Fruit fly (Drosophila melanogaster): ENCODE data around the gene Usp47.

DNA sequence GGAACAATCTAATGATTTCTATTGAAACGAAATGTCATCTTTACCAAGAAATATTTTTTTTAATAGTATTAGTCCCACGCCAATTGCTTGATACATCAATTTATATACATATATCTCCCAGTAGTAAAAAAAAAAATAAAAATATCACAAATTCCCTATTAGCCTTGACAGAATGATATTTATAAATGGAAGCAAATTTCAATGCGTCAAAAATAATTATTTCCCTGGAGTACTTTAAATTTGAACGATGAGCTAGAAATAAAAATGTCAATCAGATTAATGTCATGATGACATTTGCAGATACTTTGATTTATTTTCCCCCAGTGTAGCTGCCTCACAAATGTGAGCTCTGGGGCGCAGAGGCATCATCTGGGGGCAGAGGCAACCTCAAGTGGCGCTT, 39.7 kb upstream of the Usp47 start, which contains the start of gene CG44521:
- TF ChIP-seq esn (GFP tag; optimal IDR thresholded peaks at IDR 0.05) (no peak), CG8319 (GFP tag; optimal IDR thresholded peaks at IDR 0.05) (no peak), CG8119 (GFP tag; IDR thresholded peaks at IDR 0.05) (no peak), OdsH (GFP tag; optimal IDR thresholded peaks at IDR 0.05) (no peak), pdm3 (GFP tag; optimal IDR thresholded peaks at IDR 0.05) (no peak), Hr4 (GFP tag; optimal IDR thresholded peaks at IDR 0.05) (no peak), CG8632 (GFP tag; optimal IDR thresholded peaks at IDR 0.05) (no peak), Sox102F (GFP tag; optimal IDR thresholded peaks at IDR 0.05) (no peak), net (GFP tag; optimal IDR thresholded peaks at IDR 0.05) (no peak), Eip75B (GFP tag; optimal IDR thresholded peaks at IDR 0.05) (no peak)

Data from whole organism, prepupa.